Fruit fly (Drosophila melanogaster): ENCODE results near the gene Ilp8.

The Ilp8 gene

DNA sequence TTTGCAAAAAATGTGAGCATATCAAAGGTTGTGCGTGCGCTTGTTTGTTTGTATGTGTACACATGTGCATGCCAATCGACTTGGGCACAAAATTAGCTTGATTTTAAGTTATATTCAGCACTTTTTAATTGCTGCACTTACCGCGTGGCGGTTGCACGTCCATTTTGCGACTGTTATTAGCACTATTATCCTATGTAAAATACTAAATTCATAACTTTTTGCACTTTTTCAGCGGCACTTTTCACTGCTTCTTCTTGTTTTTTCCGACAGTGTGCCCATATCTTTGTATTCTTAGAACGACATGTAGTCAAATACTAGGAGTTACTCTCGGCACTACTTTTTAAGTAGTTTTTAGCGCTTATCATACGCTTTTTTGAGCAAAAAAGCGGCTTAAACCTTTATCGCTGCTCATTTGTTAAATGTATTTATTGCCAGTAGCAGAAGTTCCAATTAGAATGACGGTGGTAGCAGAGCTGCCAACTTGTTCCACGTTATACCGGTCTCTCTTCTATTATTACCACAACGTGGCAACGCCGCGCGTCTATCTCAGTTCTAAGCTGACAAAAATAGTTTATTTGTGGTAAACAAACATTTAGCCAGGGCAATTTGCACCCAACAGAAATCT, 10.5 kb upstream of the Ilp8 start, which contains the start of the genes scaf6 and Papst2 (continued):
- TF ChIP-seq crp (GFP tag; optimal IDR thresholded peaks at IDR 0.05) (peak in 1 of 2 experiments; percentile 5), E2f2 (GFP tag; IDR thresholded peaks at IDR 0.05) (peak; percentile 38; the same call in 1 of the 2 replicates), CG10431 (GFP tag; optimal IDR thresholded peaks at IDR 0.05) (no peak), CG17385 (GFP tag; optimal IDR thresholded peaks at IDR 0.05) (peak; percentile 97), cato (GFP tag; optimal IDR thresholded peaks at IDR 0.05; ENCODE audit: borderline replicate concordance) (no peak), amos (GFP tag; IDR thresholded peaks at IDR 0.05; ENCODE audit: partially characterized antibody) (no peak), cg (GFP tag; optimal IDR thresholded peaks at IDR 0.05) (peak; percentile 66), slbo (GFP tag; IDR thresholded peaks at IDR 0.05) (no peak), CG1603 (tag; optimal IDR thresholded peaks at IDR 0.05) (peak; percentile 60), Dll (GFP tag; IDR thresholded peaks at IDR 0.05; ENCODE audit: partially characterized antibody) (peak; percentile 53; the same call in 2 of the 4 replicates), CG10959 (GFP tag; IDR thresholded peaks at IDR 0.05) (no peak), CG3726 (GFP tag; IDR thresholded peaks at IDR 0.05) (no peak), Sox102F (GFP tag; optimal IDR thresholded peaks at IDR 0.05) (no peak), chinmo (GFP tag; IDR thresholded peaks at IDR 0.05; ENCODE audit: partially characterized antibody) (no peak), CG15514 (GFP tag; optimal IDR thresholded peaks at IDR 0.05) (peak; percentile 55), jumu (GFP tag; optimal IDR thresholded peaks at IDR 0.05) (peak; percentile 13), CG18599 (GFP tag; optimal IDR thresholded peaks at IDR 0.05) (no peak), CG10979 (tag; optimal IDR thresholded peaks at IDR 0.05) (peak; percentile 19), CG9609 (GFP tag; optimal IDR thresholded peaks at IDR 0.05) (no peak), CG7357 (GFP tag; IDR thresholded peaks at IDR 0.05) (no peak), Opbp (GFP tag; IDR thresholded peaks at IDR 0.05; ENCODE audit: partially characterized antibody) (peak; percentile 53; the same call in 1 of the 3 replicates), Ada2b (GFP tag; IDR thresholded peaks at IDR 0.05) (no peak), Stat92E (GFP tag; optimal IDR thresholded peaks at IDR 0.05) (peak in 1 of 3 experiments; percentile 35), Gsc (GFP tag; IDR thresholded peaks at IDR 0.05) (no peak), Pdp1 (GFP tag; optimal IDR thresholded peaks at IDR 0.05) (peak; percentile 15 to 31), GATAe (GFP tag; conservative IDR thresholded peaks at IDR 0.05) (0 out of 2 replicates have a peak, but pooled peaks have one; percentile 24), CG32767 (GFP tag; IDR thresholded peaks at IDR 0.05) (no peak), CG3847 (GFP tag; IDR thresholded peaks at IDR 0.05) (peak; percentile 79), dm (GFP tag; optimal IDR thresholded peaks at IDR 0.05) (peak; percentile 75), nmo (GFP tag; optimal IDR thresholded peaks at IDR 0.05) (peak; percentile 65), her (GFP tag; optimal IDR thresholded peaks at IDR 0.05) (peak; percentile 32), chif (GFP tag; optimal IDR thresholded peaks at IDR 0.05) (peak in 1 of 2 experiments; percentile 5), Lhr (GFP tag; optimal IDR thresholded peaks at IDR 0.05) (peak; percentile 65), sens (GFP tag) (peak; percentile 74), CG32532 (GFP tag; IDR thresholded peaks at IDR 0.05) (peak; percentile 8; the same call in 1 of the 2 replicates), Sry-δ (GFP tag; optimal IDR thresholded peaks at IDR 0.05) (peak; percentile 87), CG14710 (tag; optimal IDR thresholded peaks at IDR 0.05) (peak; percentile 84), Bteb2 (GFP tag; optimal IDR thresholded peaks at IDR 0.05) (no peak), HmgD (GFP tag; optimal IDR thresholded peaks at IDR 0.05) (peak; percentile 58), vnd (GFP tag; IDR thresholded peaks at IDR 0.05; ENCODE audit: partially characterized antibody) (0 out of 3 replicates have a peak, but pooled peaks have one; percentile 22), Scr (GFP tag; IDR thresholded peaks at IDR 0.05; ENCODE audit: partially characterized antibody) (peak; percentile 58), CG3995 (GFP tag; optimal IDR thresholded peaks at IDR 0.05) (peak; percentile 43), ato (GFP tag; IDR thresholded peaks at IDR 0.05; ENCODE audit: partially characterized antibody) (no peak), HmgZ (tag; optimal IDR thresholded peaks at IDR 0.05) (peak; percentile 33), Meics (GFP tag; optimal IDR thresholded peaks at IDR 0.05) (no peak), CG13775 (GFP tag; optimal IDR thresholded peaks at IDR 0.05) (peak; percentile 19), CG30403 (GFP tag; optimal IDR thresholded peaks at IDR 0.05) (peak; percentile 5), Mad (GFP tag; optimal IDR thresholded peaks at IDR 0.05) (no peak)
